Fruit fly (Drosophila melanogaster) whole organism, pupa: ENCODE data around the gene comm3.

ENCODE experiments used
- CG13204 ChIP-seq: fragments of 200-800 bp; sonication (Bioruptor generic); optimal IDR thresholded peaks from 2 replicates; lab custom pipeline; 2018; ENCODE audit warnings: missing biosample characterization, mild to moderate bottlenecking, missing genetic modification characterization, moderate library complexity
- CG14655 ChIP-seq: fragments of 200-800 bp; sonication (Bioruptor generic); optimal IDR thresholded peaks from 3 replicates; lab custom pipeline; 2017; ENCODE audit warnings: mild to moderate bottlenecking, missing biosample characterization, missing genetic modification reagents, missing genetic modification characterization
- fd96Ca ChIP-seq: fragments of 200-800 bp; sonication (Bioruptor generic); IDR thresholded peaks from 3 replicates; pipeline ENCODE4 v1.3.6; 2022; ENCODE audit warnings: missing biosample characterization, missing genetic modification characterization

dm6 chr3L:15570571-15570970 lies 77.0 kb downstream of the comm3 start:
- TF ChIP-seq CG13204 (GFP tag; lab: Kevin White, UChicago): no peak
- TF ChIP-seq fd96Ca (GFP tag; lab: Robert Waterston, UW): no peak
- no peak for TF ChIP-seq CG14655
